Worm (Caenorhabditis elegans) whole organism, young adult: Measurements from ENCODE around the gene C17H11.2.

ENCODE experiments used
- C06A6.2 ChIP-seq: fragments of 200-800 bp; sonication (Bioruptor generic); conservative IDR thresholded peaks from 2 replicates; pipeline ENCODE4 v1.3.6; 2022; ENCODE audit warnings: missing genetic modification characterization, missing compliant biosample characterization
- F49E8.2 ChIP-seq: sonication (generic microtip); optimal IDR thresholded peaks from 3 replicates; lab custom pipeline; 2017; ENCODE audit warnings: missing genetic modification characterization, mild to moderate bottlenecking, missing compliant biosample characterization, antibody characterized with exemption, moderate library complexity; ENCODE audit not compliant: insufficient read depth
- hmg-20 ChIP-seq: fragments of 200-800 bp; sonication (Bioruptor generic); IDR thresholded peaks from 2 replicates; pipeline ENCODE4 v1.3.6; 2022; ENCODE audit warnings: missing genetic modification reagents, missing genetic modification characterization, missing compliant biosample characterization
- ztf-3 ChIP-seq: fragments of 200-800 bp; sonication (Bioruptor generic); optimal IDR thresholded peaks from 2 replicates; lab custom pipeline; 2018; ENCODE audit warnings: mild to moderate bottlenecking, missing genetic modification characterization, missing compliant biosample characterization

ce11 chrX:8120281-8120680 is 49.4 kb upstream of the C17H11.2 start:
- no peak for TF ChIP-seq ztf-3
- TF ChIP-seq C06A6.2 (GFP tag; lab: Robert Waterston, UW): no peak
- TF ChIP-seq hmg-20: no peak
- no peak for TF ChIP-seq F49E8.2 (tag; lab: Kevin White, UChicago)
